Fruit fly (Drosophila melanogaster) whole organism, embryonic: ENCODE data around the gene nmo.

Experiments
- BEAF-32 ChIP-seq: fragments of 200-800 bp; sonication (Bioruptor generic); optimal IDR thresholded peaks from 3 replicates; lab custom pipeline; 2017; ENCODE audit warnings: missing biosample characterization, missing genetic modification characterization, mild to moderate bottlenecking, moderate library complexity, missing genetic modification reagents
- Bgb ChIP-seq: fragments of 200-800 bp; sonication (Bioruptor generic); IDR thresholded peaks from 2 replicates; pipeline ENCODE4 v1.3.6; 2022; ENCODE audit warnings: missing biosample characterization, missing genetic modification characterization; ENCODE audit not compliant: partially characterized antibody
- CG10209 ChIP-seq: fragments of 200-800 bp; sonication (Bioruptor generic); optimal IDR thresholded peaks from 3 replicates; lab custom pipeline; 2017; ENCODE audit warnings: missing biosample characterization, mild to moderate bottlenecking, missing genetic modification characterization, missing genetic modification reagents
- CG10267 ChIP-seq: fragments of 200-800 bp; sonication (Bioruptor generic); optimal IDR thresholded peaks from 2 replicates; lab custom pipeline; 2018; ENCODE audit warnings: missing biosample characterization, mild to moderate bottlenecking, missing genetic modification characterization, moderate library complexity
- CG10274 ChIP-seq: fragments of 200-800 bp; sonication (Bioruptor generic); optimal IDR thresholded peaks from 3 replicates; lab custom pipeline; 2017; ENCODE audit warnings: missing biosample characterization, mild to moderate bottlenecking, missing genetic modification characterization
- CG10321 ChIP-seq: fragments of 200-800 bp; sonication (Bioruptor generic); IDR thresholded peaks from 2 replicates; pipeline ENCODE4 v1.3.6; 2022; ENCODE audit warnings: missing biosample characterization, missing genetic modification characterization
- CG14860 ChIP-seq: fragments of 200-800 bp; sonication (Bioruptor generic); IDR thresholded peaks from 3 replicates; pipeline ENCODE4 v1.3.6; 2022; ENCODE audit warnings: missing biosample characterization, missing genetic modification characterization; ENCODE audit not compliant: partially characterized antibody
- CG17385 ChIP-seq: fragments of 200-800 bp; sonication (Bioruptor generic); optimal IDR thresholded peaks from 3 replicates; lab custom pipeline; 2018; ENCODE audit warnings: missing biosample characterization, mild to moderate bottlenecking, missing genetic modification characterization
- CG17829 ChIP-seq: fragments of 200-800 bp; optimal IDR thresholded peaks from 2 replicates; lab custom pipeline; 2019; ENCODE audit warnings: missing biosample characterization, mild to moderate bottlenecking, missing genetic modification characterization, moderate library complexity
- CG18619 ChIP-seq: fragments of 200-800 bp; sonication (Bioruptor generic); optimal IDR thresholded peaks from 3 replicates; lab custom pipeline; 2017; ENCODE audit warnings: missing biosample characterization, mild to moderate bottlenecking, missing genetic modification characterization
- CG30431 ChIP-seq: fragments of 200-800 bp; sonication (Bioruptor generic); optimal IDR thresholded peaks from 2 replicates; lab custom pipeline; 2017; ENCODE audit warnings: missing biosample characterization, missing genetic modification characterization
- CG31388 ChIP-seq: fragments of 200-800 bp; sonication (Bioruptor generic); optimal IDR thresholded peaks from 2 replicates; lab custom pipeline; 2016; ENCODE audit warnings: missing biosample characterization, missing genetic modification characterization
- CG3281 ChIP-seq: fragments of 200-800 bp; sonication (Bioruptor generic); optimal IDR thresholded peaks from 3 replicates; lab custom pipeline; 2017; ENCODE audit warnings: missing biosample characterization, mild to moderate bottlenecking, missing genetic modification characterization
- CG3995 ChIP-seq: fragments of 200-800 bp; sonication (Bioruptor generic); optimal IDR thresholded peaks from 3 replicates; lab custom pipeline; 2016; ENCODE audit warnings: missing biosample characterization, missing genetic modification characterization
- CG6272 ChIP-seq: fragments of 200-800 bp; sonication (Bioruptor generic); IDR thresholded peaks from 2 replicates; pipeline ENCODE4 v1.3.6; 2022; ENCODE audit warnings: missing biosample characterization, missing genetic modification characterization
- CG6813 ChIP-seq: fragments of 200-800 bp; sonication (Bioruptor generic); optimal IDR thresholded peaks from 2 replicates; lab custom pipeline; 2017; ENCODE audit warnings: missing biosample characterization, missing genetic modification characterization, mild to moderate bottlenecking, moderate library complexity, missing genetic modification reagents
- CG7271 ChIP-seq: fragments of 200-800 bp; sonication (Bioruptor generic); optimal IDR thresholded peaks from 2 replicates; lab custom pipeline; 2018; ENCODE audit warnings: missing biosample characterization, mild to moderate bottlenecking, missing genetic modification characterization, moderate library complexity
- CG9876 ChIP-seq: fragments of 200-800 bp; sonication (Bioruptor generic); optimal IDR thresholded peaks from 2 replicates; lab custom pipeline; 2016; ENCODE audit warnings: missing biosample characterization, missing genetic modification characterization
- CHES-1-like ChIP-seq: fragments of 200-800 bp; sonication (Bioruptor generic); optimal IDR thresholded peaks from 2 replicates; lab custom pipeline; 2016; ENCODE audit warnings: missing biosample characterization, missing genetic modification characterization
- CoRest ChIP-seq: fragments of 200-800 bp; sonication (Bioruptor generic); optimal IDR thresholded peaks from 3 replicates; lab custom pipeline; 2018; ENCODE audit warnings: missing biosample characterization, mild to moderate bottlenecking, missing genetic modification characterization, moderate library complexity
- D19A ChIP-seq: fragments of 200-800 bp; optimal IDR thresholded peaks from 3 replicates; lab custom pipeline; 2019; ENCODE audit warnings: missing biosample characterization, mild to moderate bottlenecking, missing genetic modification characterization, moderate library complexity
- Dbx ChIP-seq: fragments of 200-800 bp; sonication (Bioruptor generic); IDR thresholded peaks from 3 replicates; pipeline ENCODE4 v1.3.6; 2022; ENCODE audit warnings: missing biosample characterization, missing genetic modification characterization
- Drgx ChIP-seq: fragments of 200-800 bp; sonication (Bioruptor generic); IDR thresholded peaks from 2 replicates; pipeline ENCODE4 v1.3.6; 2022; ENCODE audit warnings: missing biosample characterization, missing genetic modification characterization
- E2f2 ChIP-seq: fragments of 200-800 bp; sonication (Bioruptor generic); IDR thresholded peaks from 2 replicates; pipeline ENCODE4 v1.3.6; 2022; ENCODE audit warnings: missing biosample characterization, missing genetic modification characterization
- Gug ChIP-seq: fragments of 200-800 bp; sonication (Bioruptor generic); IDR thresholded peaks from 4 replicates; pipeline ENCODE4 v1.3.6; 2022; ENCODE audit warnings: missing biosample characterization, missing genetic modification characterization
- HHEX ChIP-seq: fragments of 200-800 bp; sonication (Bioruptor generic); optimal IDR thresholded peaks from 3 replicates; lab custom pipeline; 2017; ENCODE audit warnings: missing biosample characterization, mild to moderate bottlenecking, missing genetic modification characterization, missing genetic modification reagents
- Hr78 ChIP-seq, 2 experiments: fragments of 200-800 bp in 1 of 2; fragments of >200 bp in 1 of 2; sonication (Bioruptor generic) in 1 of 2; optimal IDR thresholded peaks; 2 replicates each; lab custom pipeline; 2017 to 2019; ENCODE audit warnings: missing biosample characterization in 2 of 2, missing genetic modification characterization in 2 of 2, mild to moderate bottlenecking in 1 of 2, moderate library complexity in 1 of 2
- Jarid2 ChIP-seq: fragments of 200-800 bp; sonication (Bioruptor generic); optimal IDR thresholded peaks from 3 replicates; lab custom pipeline; 2017; ENCODE audit warnings: mild to moderate bottlenecking, missing biosample characterization, missing genetic modification reagents, missing genetic modification characterization
- Lhr ChIP-seq: fragments of 200-800 bp; sonication (Bioruptor generic); optimal IDR thresholded peaks from 3 replicates; lab custom pipeline; 2017; ENCODE audit warnings: mild to moderate bottlenecking, missing biosample characterization, missing genetic modification reagents, missing genetic modification characterization
- MTF-1 ChIP-seq: fragments of 200-800 bp; sonication (Bioruptor generic); optimal IDR thresholded peaks from 2 replicates; lab custom pipeline; 2018; ENCODE audit warnings: missing biosample characterization, mild to moderate bottlenecking, missing genetic modification characterization, borderline replicate concordance
- Mad ChIP-seq: fragments of 200-800 bp; sonication (Bioruptor generic); optimal IDR thresholded peaks from 2 replicates; lab custom pipeline; 2016; ENCODE audit warnings: missing biosample characterization, missing genetic modification characterization
- Meics ChIP-seq: fragments of 200-800 bp; sonication (Bioruptor generic); optimal IDR thresholded peaks from 2 replicates; lab custom pipeline; 2017; ENCODE audit warnings: missing biosample characterization, mild to moderate bottlenecking, missing genetic modification characterization
- NC2β ChIP-seq: fragments of 200-800 bp; sonication (Bioruptor generic); optimal IDR thresholded peaks from 2 replicates; lab custom pipeline; 2016; ENCODE audit warnings: missing biosample characterization, missing genetic modification characterization
- Oaz ChIP-seq: fragments of 200-800 bp; sonication (Bioruptor generic); IDR thresholded peaks from 2 replicates; pipeline ENCODE4 v1.3.6; 2022; ENCODE audit warnings: missing biosample characterization, missing genetic modification characterization
- Side ChIP-seq: fragments of 200-800 bp; sonication (Bioruptor generic); optimal IDR thresholded peaks from 2 replicates; lab custom pipeline; 2016; ENCODE audit warnings: missing biosample characterization, missing genetic modification characterization
- abd-A ChIP-seq: fragments of 200-800 bp; sonication (Bioruptor generic); optimal IDR thresholded peaks from 3 replicates; lab custom pipeline; 2019; ENCODE audit warnings: missing biosample characterization, mild to moderate bottlenecking, missing genetic modification characterization, moderate library complexity
- aop ChIP-seq: fragments of 200-800 bp; sonication (Bioruptor generic); IDR thresholded peaks from 2 replicates; pipeline ENCODE4 v1.3.6; 2022; ENCODE audit warnings: missing biosample characterization, missing genetic modification characterization
- corto ChIP-seq: fragments of 200-800 bp; sonication (Bioruptor generic); optimal IDR thresholded peaks from 2 replicates; lab custom pipeline; 2016; ENCODE audit warnings: missing biosample characterization, mild to moderate bottlenecking, missing genetic modification characterization, moderate library complexity
- dmrt99B ChIP-seq: fragments of 200-800 bp; sonication (Bioruptor generic); optimal IDR thresholded peaks from 2 replicates; lab custom pipeline; 2018; ENCODE audit warnings: missing biosample characterization, mild to moderate bottlenecking, missing genetic modification characterization, moderate library complexity
- dysf ChIP-seq: fragments of 200-800 bp; sonication (Bioruptor generic); IDR thresholded peaks from 3 replicates; pipeline ENCODE4 v1.3.6; 2022; ENCODE audit warnings: missing biosample characterization, missing genetic modification characterization
- esg ChIP-seq: fragments of 200-800 bp; sonication (Bioruptor generic); conservative IDR thresholded peaks from 2 replicates; pipeline ENCODE4 v1.3.6; 2022; ENCODE audit warnings: missing biosample characterization, missing genetic modification characterization
- her ChIP-seq: fragments of 200-800 bp; sonication (Bioruptor generic); optimal IDR thresholded peaks from 2 replicates; lab custom pipeline; 2016; ENCODE audit warnings: missing biosample characterization, missing genetic modification characterization
- jing ChIP-seq: fragments of 200-800 bp; sonication (Bioruptor generic); optimal IDR thresholded peaks from 2 replicates; lab custom pipeline; 2018; ENCODE audit warnings: missing biosample characterization, mild to moderate bottlenecking, missing genetic modification characterization
- knrl ChIP-seq: fragments of 200-800 bp; sonication (Bioruptor generic); IDR thresholded peaks from 3 replicates; pipeline ENCODE4 v1.3.6; 2022; ENCODE audit warnings: missing biosample characterization, missing genetic modification characterization; ENCODE audit not compliant: partially characterized antibody
- mam ChIP-seq: fragments of 200-800 bp; sonication (Bioruptor generic); optimal IDR thresholded peaks from 3 replicates; lab custom pipeline; 2016; ENCODE audit warnings: missing biosample characterization, missing genetic modification characterization
- nmo ChIP-seq: fragments of 200-800 bp; sonication (Bioruptor generic); optimal IDR thresholded peaks from 2 replicates; lab custom pipeline; 2018; ENCODE audit warnings: missing biosample characterization, mild to moderate bottlenecking, missing genetic modification characterization, moderate library complexity
- pum ChIP-seq: fragments of 200-800 bp; sonication (Bioruptor generic); optimal IDR thresholded peaks from 2 replicates; lab custom pipeline; 2016; ENCODE audit warnings: missing biosample characterization, missing genetic modification characterization
- rib ChIP-seq: fragments of 200-800 bp; sonication (Bioruptor generic); IDR thresholded peaks from 2 replicates; pipeline ENCODE4 v1.3.6; 2022; ENCODE audit warnings: missing biosample characterization, missing genetic modification characterization
- slp2 ChIP-seq: fragments of 200-800 bp; sonication (Bioruptor generic); optimal IDR thresholded peaks from 2 replicates; lab custom pipeline; 2016; ENCODE audit warnings: missing biosample characterization, missing genetic modification characterization
- trem ChIP-seq: fragments of 200-800 bp; optimal IDR thresholded peaks from 3 replicates; lab custom pipeline; 2019; ENCODE audit warnings: missing biosample characterization, mild to moderate bottlenecking, missing genetic modification characterization, moderate library complexity

The nmo gene

dm6 chr3L:8081822-8082221, 103.0 kb downstream of the nmo start (continued):
- TF ChIP-seq CG17829 (tag; lab: Kevin White, UChicago) (no peak), E2f2 (GFP tag; lab: Robert Waterston, UW) (peak; percentile 57), CoRest (tag; lab: Kevin White, UChicago) (no peak), MTF-1 (GFP tag; lab: Kevin White, UChicago) (peak; percentile 74), pum (no peak), Oaz (GFP tag; lab: Robert Waterston, UW) (no peak), trem (no peak), slp2 (GFP tag; lab: Kevin White, UChicago) (no peak), CG10209 (peak; percentile 29), CG18619 (peak; percentile 45), D19A (peak; percentile 34), Side (peak; percentile 44), CG10267 (tag; lab: Kevin White, UChicago) (peak; percentile 67), CHES-1-like (GFP tag; lab: Kevin White, UChicago) (peak; percentile 5), CG31388 (GFP tag; lab: Kevin White, UChicago) (no peak), Jarid2 (GFP tag; lab: Kevin White, UChicago) (peak; percentile 63), mam (peak; percentile 42), CG3281 (GFP tag; lab: Kevin White, UChicago) (peak; percentile 37), CG10274 (no peak), CG9876 (GFP tag; lab: Kevin White, UChicago) (no peak), BEAF-32 (GFP tag; lab: Kevin White, UChicago) (no peak), esg (GFP tag; lab: Robert Waterston, UW) (no peak), CG17385 (GFP tag; lab: Kevin White, UChicago) (peak; percentile 64), CG10321 (GFP tag; lab: Robert Waterston, UW) (0 out of 2 replicates have a peak, but pooled peaks have one; percentile 6), knrl (GFP tag; lab: Robert Waterston, UW) (no peak), dmrt99B (tag; lab: Kevin White, UChicago) (peak; percentile 40), nmo (GFP tag; lab: Kevin White, UChicago) (no peak), CG6813 (GFP tag; lab: Kevin White, UChicago) (peak; percentile 56), jing (GFP tag; lab: Kevin White, UChicago) (no peak), HHEX (GFP tag; lab: Kevin White, UChicago) (peak; percentile 23), rib (GFP tag; lab: Robert Waterston, UW) (peak; percentile 31; the same call in 1 of the 2 replicates), Drgx (peak; percentile 28; the same call in 1 of the 2 replicates), Meics (GFP tag; lab: Kevin White, UChicago) (peak; percentile 52), CG7271 (no peak), aop (no peak), Gug (GFP tag; lab: Robert Waterston, UW) (no peak), NC2β (no peak), CG30431 (GFP tag; lab: Kevin White, UChicago) (no peak), Hr78 (GFP tag; optimal IDR thresholded peaks at IDR 0.05; lab: Kevin White, UChicago) (no peak), Bgb (no peak), CG14860 (GFP tag; lab: Robert Waterston, UW) (no peak), abd-A (tag; lab: Kevin White, UChicago) (peak; percentile 54), CG6272 (GFP tag; lab: Robert Waterston, UW) (no peak), Mad (peak; percentile 17), CG3995 (GFP tag; lab: Kevin White, UChicago) (peak; percentile 11), Dbx (GFP tag; lab: Robert Waterston, UW) (peak; percentile 46; the same call in 1 of the 3 replicates), her (GFP tag; lab: Kevin White, UChicago) (peak; percentile 69), dysf (GFP tag; lab: Robert Waterston, UW) (no peak), corto (peak; percentile 72), Lhr (GFP tag; lab: Kevin White, UChicago) (peak; percentile 10)
